Fruit fly (Drosophila melanogaster) whole organism, embryonic: ENCODE measurements around the gene CG9166.
A peak's percentile ranks its signal among the peaks of the same experiment; 100 is the strongest.

Experiments used
- Ada2b ChIP-seq: fragments of 200-800 bp; sonication (Bioruptor generic); IDR thresholded peaks from 2 replicates; pipeline ENCODE4 v1.3.6; 2022; ENCODE audit warnings: missing biosample characterization, missing genetic modification characterization
- CG10209 ChIP-seq: fragments of 200-800 bp; sonication (Bioruptor generic); optimal IDR thresholded peaks from 3 replicates; lab custom pipeline; 2017; ENCODE audit warnings: missing biosample characterization, mild to moderate bottlenecking, missing genetic modification characterization, missing genetic modification reagents
- CG10267 ChIP-seq: fragments of 200-800 bp; sonication (Bioruptor generic); optimal IDR thresholded peaks from 2 replicates; lab custom pipeline; 2018; ENCODE audit warnings: missing biosample characterization, mild to moderate bottlenecking, missing genetic modification characterization, moderate library complexity
- CG10274 ChIP-seq: fragments of 200-800 bp; sonication (Bioruptor generic); optimal IDR thresholded peaks from 3 replicates; lab custom pipeline; 2017; ENCODE audit warnings: missing biosample characterization, mild to moderate bottlenecking, missing genetic modification characterization
- CG10321 ChIP-seq: fragments of 200-800 bp; sonication (Bioruptor generic); IDR thresholded peaks from 2 replicates; pipeline ENCODE4 v1.3.6; 2022; ENCODE audit warnings: missing biosample characterization, missing genetic modification characterization
- CG1529 ChIP-seq: fragments of 200-800 bp; sonication (Bioruptor generic); optimal IDR thresholded peaks from 3 replicates; lab custom pipeline; 2018; ENCODE audit warnings: missing biosample characterization, missing genetic modification characterization
- CG2678 ChIP-seq: fragments of 200-800 bp; sonication (Bioruptor generic); optimal IDR thresholded peaks from 3 replicates; lab custom pipeline; 2019; ENCODE audit warnings: missing biosample characterization, mild to moderate bottlenecking, missing genetic modification characterization, moderate library complexity
- CG30403 ChIP-seq: fragments of 200-800 bp; sonication (Bioruptor generic); optimal IDR thresholded peaks from 3 replicates; lab custom pipeline; 2016; ENCODE audit warnings: missing biosample characterization, missing genetic modification characterization
- CG32532 ChIP-seq: fragments of 200-800 bp; sonication (Bioruptor generic); IDR thresholded peaks from 2 replicates; pipeline ENCODE4 v1.3.6; 2022; ENCODE audit warnings: missing biosample characterization, missing genetic modification characterization
- CG33557 ChIP-seq: fragments of 200-800 bp; sonication (Bioruptor generic); optimal IDR thresholded peaks from 2 replicates; lab custom pipeline; 2019; ENCODE audit warnings: missing biosample characterization, mild to moderate bottlenecking, missing genetic modification characterization, moderate library complexity
- CG3407 ChIP-seq: fragments of 200-800 bp; sonication (Bioruptor generic); optimal IDR thresholded peaks from 2 replicates; lab custom pipeline; 2018; ENCODE audit warnings: missing biosample characterization, mild to moderate bottlenecking, missing genetic modification characterization
- CG5180 ChIP-seq: fragments of 200-800 bp; sonication (Bioruptor generic); optimal IDR thresholded peaks from 3 replicates; lab custom pipeline; 2017; ENCODE audit warnings: missing biosample characterization, missing genetic modification characterization, mild to moderate bottlenecking, moderate library complexity, missing genetic modification reagents
- CG7963 ChIP-seq: fragments of 200-800 bp; sonication (Bioruptor generic); IDR thresholded peaks from 3 replicates; pipeline ENCODE4 v1.3.6; 2022; ENCODE audit warnings: missing biosample characterization, missing genetic modification characterization; ENCODE audit not compliant: partially characterized antibody
- CG8290 ChIP-seq, 3 experiments: fragments of 200-800 bp; sonication (Bioruptor generic); optimal IDR thresholded peaks; 2 replicates each; lab custom pipeline; 2016 to 2019; ENCODE audit warnings: missing biosample characterization in 3 of 3, missing genetic modification characterization in 3 of 3, mild to moderate bottlenecking in 2 of 3, moderate library complexity in 1 of 3
- CG8388 ChIP-seq: fragments of 200-800 bp; sonication (Bioruptor generic); optimal IDR thresholded peaks from 2 replicates; lab custom pipeline; 2019; ENCODE audit warnings: missing biosample characterization, mild to moderate bottlenecking, missing genetic modification characterization, moderate library complexity
- CG9797 ChIP-seq: fragments of 200-800 bp; sonication (Bioruptor generic); optimal IDR thresholded peaks from 3 replicates; lab custom pipeline; 2018; ENCODE audit warnings: missing biosample characterization, mild to moderate bottlenecking, missing genetic modification characterization
- D19B ChIP-seq: fragments of 200-800 bp; sonication (Bioruptor generic); optimal IDR thresholded peaks from 2 replicates; lab custom pipeline; 2017; ENCODE audit warnings: missing biosample characterization, mild to moderate bottlenecking, missing genetic modification characterization
- Eip74EF ChIP-seq, 2 experiments: fragments of 200-800 bp in 1 of 2; fragments of >200 bp in 1 of 2; sonication (Bioruptor generic) in 1 of 2; optimal IDR thresholded peaks; 2 replicates each; lab custom pipeline; 2017 to 2019; ENCODE audit warnings: missing biosample characterization in 2 of 2, missing genetic modification characterization in 2 of 2, mild to moderate bottlenecking in 1 of 2, moderate library complexity in 1 of 2
- HLHmδ ChIP-seq: fragments of 200-800 bp; sonication (Bioruptor generic); optimal IDR thresholded peaks from 2 replicates; lab custom pipeline; 2018; ENCODE audit warnings: missing biosample characterization, mild to moderate bottlenecking, missing genetic modification characterization, moderate library complexity
- HmgZ ChIP-seq: fragments of 200-800 bp; sonication (Bioruptor generic); optimal IDR thresholded peaks from 2 replicates; lab custom pipeline; 2018; ENCODE audit warnings: missing biosample characterization, mild to moderate bottlenecking, missing genetic modification characterization
- Hmr ChIP-seq: fragments of 200-800 bp; sonication (Bioruptor generic); optimal IDR thresholded peaks from 3 replicates; lab custom pipeline; 2017; ENCODE audit warnings: mild to moderate bottlenecking, missing biosample characterization, missing genetic modification reagents, missing genetic modification characterization
- Hmx ChIP-seq: fragments of 200-800 bp; sonication (Bioruptor generic); optimal IDR thresholded peaks from 2 replicates; lab custom pipeline; 2016; ENCODE audit warnings: missing biosample characterization, missing genetic modification characterization
- Jarid2 ChIP-seq: fragments of 200-800 bp; sonication (Bioruptor generic); optimal IDR thresholded peaks from 3 replicates; lab custom pipeline; 2017; ENCODE audit warnings: mild to moderate bottlenecking, missing biosample characterization, missing genetic modification reagents, missing genetic modification characterization
- Lhr ChIP-seq: fragments of 200-800 bp; sonication (Bioruptor generic); optimal IDR thresholded peaks from 3 replicates; lab custom pipeline; 2017; ENCODE audit warnings: mild to moderate bottlenecking, missing biosample characterization, missing genetic modification reagents, missing genetic modification characterization
- Lpt ChIP-seq: fragments of >200 bp; optimal IDR thresholded peaks from 2 replicates; lab custom pipeline; 2018; ENCODE audit warnings: missing biosample characterization, missing genetic modification characterization
- Taf1 ChIP-seq: fragments of 200-800 bp; sonication (Bioruptor generic); IDR thresholded peaks from 2 replicates; pipeline ENCODE4 v1.3.6; 2022; ENCODE audit warnings: missing biosample characterization, missing genetic modification characterization
- Trl ChIP-seq, 3 experiments: fragments of >200 bp in 2 of 3; fragments of 200-800 bp in 1 of 3; sonication (Bioruptor generic) in 1 of 3; optimal IDR thresholded peaks; 2 replicates in 1 of 3; 3 replicates in 2 of 3; lab custom pipeline; 2016 to 2017; ENCODE audit warnings: missing biosample characterization in 1 of 3, missing genetic modification characterization in 1 of 3
- aop ChIP-seq: fragments of 200-800 bp; sonication (Bioruptor generic); IDR thresholded peaks from 2 replicates; pipeline ENCODE4 v1.3.6; 2022; ENCODE audit warnings: missing biosample characterization, missing genetic modification characterization
- ap ChIP-seq: fragments of 200-800 bp; sonication (Bioruptor generic); IDR thresholded peaks from 2 replicates; pipeline ENCODE4 v1.3.6; 2022; ENCODE audit warnings: missing biosample characterization, missing genetic modification characterization
- ase ChIP-seq: fragments of 200-800 bp; sonication (Bioruptor generic); IDR thresholded peaks from 3 replicates; pipeline ENCODE4 v1.3.6; 2022; ENCODE audit warnings: missing biosample characterization, missing genetic modification characterization
- bsh ChIP-seq, 2 experiments: fragments of 200-800 bp; sonication (Bioruptor generic); optimal IDR thresholded peaks; 2 replicates each; lab custom pipeline; 2017 to 2018; ENCODE audit warnings: mild to moderate bottlenecking in 2 of 2, missing biosample characterization in 2 of 2, missing genetic modification characterization in 2 of 2, moderate library complexity in 1 of 2
- chinmo ChIP-seq: fragments of 200-800 bp; sonication (Bioruptor generic); IDR thresholded peaks from 4 replicates; pipeline ENCODE4 v1.3.6; 2022; ENCODE audit warnings: missing biosample characterization, missing genetic modification characterization; ENCODE audit not compliant: partially characterized antibody
- crol ChIP-seq: fragments of 200-800 bp; sonication (Bioruptor generic); IDR thresholded peaks from 2 replicates; pipeline ENCODE4 v1.3.6; 2022; ENCODE audit warnings: missing biosample characterization, missing genetic modification characterization
- crp ChIP-seq, 2 experiments: fragments of 200-800 bp; sonication (Bioruptor generic); optimal IDR thresholded peaks; 2 replicates in 1 of 2; 3 replicates in 1 of 2; lab custom pipeline; 2017; ENCODE audit warnings: missing biosample characterization in 2 of 2, missing genetic modification characterization in 2 of 2, mild to moderate bottlenecking in 1 of 2, moderate library complexity in 1 of 2
- fru ChIP-seq: fragments of >200 bp; optimal IDR thresholded peaks from 2 replicates; lab custom pipeline; 2017
- gcm ChIP-seq: fragments of 200-800 bp; sonication (Bioruptor generic); optimal IDR thresholded peaks from 2 replicates; lab custom pipeline; 2019; ENCODE audit warnings: missing biosample characterization, mild to moderate bottlenecking, missing genetic modification characterization, moderate library complexity
- ken ChIP-seq: fragments of 200-800 bp; sonication (Bioruptor generic); IDR thresholded peaks from 3 replicates; pipeline ENCODE4 v1.3.6; 2022; ENCODE audit warnings: missing biosample characterization, missing genetic modification characterization
- kni ChIP-seq: fragments of 200-800 bp; sonication (Bioruptor generic); optimal IDR thresholded peaks from 3 replicates; lab custom pipeline; 2017; ENCODE audit warnings: mild to moderate bottlenecking, missing biosample characterization, missing genetic modification reagents, missing genetic modification characterization
- lola ChIP-seq, 3 experiments: fragments of >200 bp in 2 of 3; fragments of 200-800 bp in 1 of 3; sonication (Bioruptor generic) in 1 of 3; optimal IDR thresholded peaks; 2 replicates each; lab custom pipeline; 2017 to 2019; ENCODE audit warnings: missing biosample characterization in 3 of 3, missing genetic modification characterization in 3 of 3, mild to moderate bottlenecking in 1 of 3, moderate library complexity in 1 of 3
- p53 ChIP-seq: fragments of 200-800 bp; sonication (Bioruptor generic); optimal IDR thresholded peaks from 2 replicates; lab custom pipeline; 2016; ENCODE audit warnings: missing biosample characterization, missing genetic modification characterization
- seq ChIP-seq: fragments of 200-800 bp; sonication (Bioruptor generic); IDR thresholded peaks from 2 replicates; pipeline ENCODE4 v1.3.6; 2022; ENCODE audit warnings: missing biosample characterization, missing genetic modification characterization
- slbo ChIP-seq: fragments of 200-800 bp; sonication (Bioruptor generic); IDR thresholded peaks from 2 replicates; pipeline ENCODE4 v1.3.6; 2022; ENCODE audit warnings: missing biosample characterization, missing genetic modification characterization
- sna ChIP-seq: fragments of 200-800 bp; sonication (Bioruptor generic); IDR thresholded peaks from 2 replicates; pipeline ENCODE4 v1.3.6; 2022; ENCODE audit warnings: missing biosample characterization, missing genetic modification characterization; ENCODE audit not compliant: partially characterized antibody
- tll ChIP-seq, 2 experiments: fragments of 200-800 bp in 1 of 2; fragments of >200 bp in 1 of 2; sonication (Bioruptor generic) in 1 of 2; optimal IDR thresholded peaks; 2 replicates each; lab custom pipeline; 2017 to 2019; ENCODE audit warnings: missing biosample characterization in 2 of 2, missing genetic modification characterization in 2 of 2, mild to moderate bottlenecking in 1 of 2, moderate library complexity in 1 of 2
- unpg ChIP-seq: fragments of 200-800 bp; sonication (Bioruptor generic); optimal IDR thresholded peaks from 3 replicates; lab custom pipeline; 2018; ENCODE audit warnings: missing biosample characterization, mild to moderate bottlenecking, missing genetic modification characterization, moderate library complexity
- vvl ChIP-seq: fragments of 200-800 bp; sonication (Bioruptor generic); IDR thresholded peaks from 2 replicates; pipeline ENCODE4 v1.3.6; 2022; ENCODE audit warnings: missing biosample characterization, missing genetic modification characterization
- yki ChIP-seq: fragments of >200 bp; optimal IDR thresholded peaks from 3 replicates; lab custom pipeline; 2018

CG9166 gene

dm6 chr3L:1366879-1367650 is 16.1 kb downstream of the CG9166 start:
- TF ChIP-seq D19B: no peak
- no peak for TF ChIP-seq lola (GFP tag; optimal IDR thresholded peaks at IDR 0.05; lab: Kevin White, UChicago)
- TF ChIP-seq CG10274 (GFP tag; lab: Kevin White, UChicago): no peak
- TF ChIP-seq CG8290 (GFP tag; optimal IDR thresholded peaks at IDR 0.05; lab: Kevin White, UChicago): no peak
- TF ChIP-seq CG8290 (tag; optimal IDR thresholded peaks at IDR 0.05; lab: Kevin White, UChicago): no peak
- TF ChIP-seq HLHmδ: peak; percentile 56
- no peak for TF ChIP-seq gcm (GFP tag; lab: Kevin White, UChicago)
- TF ChIP-seq slbo (GFP tag; lab: Robert Waterston, UW): no peak
- no peak for TF ChIP-seq Hmr (GFP tag; lab: Kevin White, UChicago)
- peak; percentile 99 for TF ChIP-seq CG5180 (GFP tag; lab: Kevin White, UChicago)
- TF ChIP-seq HmgZ (tag; lab: Kevin White, UChicago): no peak
- no peak for TF ChIP-seq tll (GFP tag; optimal IDR thresholded peaks at IDR 0.05; lab: Kevin White, UChicago)
- TF ChIP-seq crp (GFP tag; optimal IDR thresholded peaks at IDR 0.05; lab: Kevin White, UChicago): no peak
- TF ChIP-seq CG7963 (GFP tag; lab: Robert Waterston, UW): no peak
- TF ChIP-seq aop (GFP tag; lab: Robert Waterston, UW): peak; percentile 74; the same call in 1 of the 2 replicates
- no peak for TF ChIP-seq Lpt (GFP tag; lab: Kevin White, UChicago)
- no peak for TF ChIP-seq CG1529 (GFP tag; lab: Kevin White, UChicago)
- TF ChIP-seq CG2678 (tag; lab: Kevin White, UChicago): no peak
- peak; percentile 99 for TF ChIP-seq p53 (GFP tag; lab: Kevin White, UChicago)
- TF ChIP-seq CG8388: peak; percentile 82
- TF ChIP-seq Jarid2 (GFP tag; lab: Kevin White, UChicago): peak; percentile 26
- no peak for TF ChIP-seq seq (GFP tag; lab: Robert Waterston, UW)
- no peak for TF ChIP-seq ken (GFP tag; lab: Robert Waterston, UW)
- no peak for TF ChIP-seq Ada2b (GFP tag; lab: Robert Waterston, UW)
- TF ChIP-seq CG32532 (GFP tag; lab: Robert Waterston, UW): no peak
- TF ChIP-seq CG30403: no peak
- peak; percentile 55 for TF ChIP-seq sna (GFP tag; lab: Robert Waterston, UW)
- no peak for TF ChIP-seq Eip74EF (GFP tag; optimal IDR thresholded peaks at IDR 0.05; lab: Kevin White, UChicago)
- no peak for TF ChIP-seq CG9797 (GFP tag; lab: Kevin White, UChicago)
- no peak for TF ChIP-seq fru (lab: Kevin White, UChicago)
- TF ChIP-seq CG10321: no peak
- TF ChIP-seq Hmx (GFP tag; lab: Kevin White, UChicago): no peak
- no peak for TF ChIP-seq ap (GFP tag; lab: Robert Waterston, UW)
- no peak for TF ChIP-seq Lhr (GFP tag; lab: Kevin White, UChicago)
- peak; percentile 34 for TF ChIP-seq kni (GFP tag; lab: Kevin White, UChicago)
- peak; percentile 76 for TF ChIP-seq crol (GFP tag; lab: Robert Waterston, UW)
- no peak for TF ChIP-seq unpg
- TF ChIP-seq CG10209 (GFP tag; lab: Kevin White, UChicago): no peak
- no peak for TF ChIP-seq ase (GFP tag; lab: Robert Waterston, UW)
- no peak for TF ChIP-seq CG10267 (tag; lab: Kevin White, UChicago)
- peak; percentile 76; the same call in 1 of the 4 replicates for TF ChIP-seq chinmo (GFP tag; lab: Robert Waterston, UW)
- TF ChIP-seq bsh (GFP tag; optimal IDR thresholded peaks at IDR 0.05; lab: Kevin White, UChicago): peak in 1 of 2 experiments; percentile 58
- TF ChIP-seq CG33557 (GFP tag; lab: Kevin White, UChicago): no peak
- TF ChIP-seq Taf1 (GFP tag; lab: Robert Waterston, UW): no peak
- TF ChIP-seq Trl (optimal IDR thresholded peaks at IDR 0.05; lab: Kevin White, UChicago): peak; percentile 63 to 65
- no peak for TF ChIP-seq Trl (GFP tag; optimal IDR thresholded peaks at IDR 0.05; lab: Kevin White, UChicago)
- no peak for TF ChIP-seq yki (lab: Kevin White, UChicago)
- no peak for TF ChIP-seq CG3407 (GFP tag; lab: Kevin White, UChicago)
- TF ChIP-seq vvl (GFP tag; lab: Robert Waterston, UW): peak; percentile 34; the same call in 1 of the 2 replicates
